Fruit fly (Drosophila melanogaster) whole organism, prepupa: ENCODE data around the gene Shal.

Source experiments
- CG10631 ChIP-seq: fragments of 200-800 bp; sonication (Bioruptor generic); optimal IDR thresholded peaks from 2 replicates; lab custom pipeline; 2016; ENCODE audit warnings: missing biosample characterization, missing genetic modification characterization
- CG10669 ChIP-seq: fragments of 200-800 bp; sonication (Bioruptor generic); optimal IDR thresholded peaks from 3 replicates; lab custom pipeline; 2018; ENCODE audit warnings: missing biosample characterization, mild to moderate bottlenecking, missing genetic modification characterization, moderate library complexity
- CG11294 ChIP-seq: fragments of 200-800 bp; sonication (Bioruptor generic); IDR thresholded peaks from 2 replicates; pipeline ENCODE4 v1.3.6; 2022; ENCODE audit warnings: missing biosample characterization, missing genetic modification characterization
- CG11762 ChIP-seq: fragments of 200-800 bp; sonication (Bioruptor generic); optimal IDR thresholded peaks from 3 replicates; lab custom pipeline; 2016; ENCODE audit warnings: missing biosample characterization, missing genetic modification characterization; ENCODE audit not compliant: insufficient read depth
- CG11902 ChIP-seq: fragments of 200-800 bp; sonication (Bioruptor generic); optimal IDR thresholded peaks from 3 replicates; lab custom pipeline; 2016; ENCODE audit warnings: missing biosample characterization, missing genetic modification characterization
- CG1621 ChIP-seq: fragments of 200-800 bp; sonication (Bioruptor generic); optimal IDR thresholded peaks from 3 replicates; lab custom pipeline; 2018; ENCODE audit warnings: missing biosample characterization, mild to moderate bottlenecking, missing genetic modification characterization
- CG16779 ChIP-seq: fragments of 200-800 bp; sonication (Bioruptor generic); optimal IDR thresholded peaks from 3 replicates; lab custom pipeline; 2017; ENCODE audit warnings: missing biosample characterization, mild to moderate bottlenecking, missing genetic modification characterization
- CG3032 ChIP-seq: fragments of 200-800 bp; optimal IDR thresholded peaks from 2 replicates; lab custom pipeline; 2019; ENCODE audit warnings: missing biosample characterization, mild to moderate bottlenecking, missing genetic modification characterization, moderate library complexity
- CG31627 ChIP-seq: fragments of 200-800 bp; sonication (Bioruptor generic); optimal IDR thresholded peaks from 3 replicates; lab custom pipeline; 2016; ENCODE audit warnings: missing biosample characterization, missing genetic modification characterization
- CG3919 ChIP-seq: fragments of 200-800 bp; sonication (Bioruptor generic); optimal IDR thresholded peaks from 3 replicates; lab custom pipeline; 2016; ENCODE audit warnings: missing biosample characterization, missing genetic modification characterization
- CG6276 ChIP-seq: fragments of 200-800 bp; sonication (Bioruptor generic); optimal IDR thresholded peaks from 2 replicates; lab custom pipeline; 2017; ENCODE audit warnings: missing biosample characterization, mild to moderate bottlenecking, missing genetic modification characterization
- CG6792 ChIP-seq: fragments of 200-800 bp; sonication (Bioruptor generic); optimal IDR thresholded peaks from 3 replicates; lab custom pipeline; 2016; ENCODE audit warnings: missing biosample characterization, missing genetic modification characterization
- CG6808 ChIP-seq: fragments of 200-800 bp; sonication (Bioruptor generic); optimal IDR thresholded peaks from 3 replicates; lab custom pipeline; 2017; ENCODE audit warnings: missing biosample characterization, missing genetic modification characterization, mild to moderate bottlenecking, moderate library complexity, missing genetic modification reagents
- CG6854 ChIP-seq: fragments of 200-800 bp; sonication (Bioruptor generic); optimal IDR thresholded peaks from 2 replicates; lab custom pipeline; 2017; ENCODE audit warnings: missing biosample characterization, mild to moderate bottlenecking, missing genetic modification characterization
- CG7368 ChIP-seq: fragments of 200-800 bp; sonication (Bioruptor generic); optimal IDR thresholded peaks from 3 replicates; lab custom pipeline; 2016; ENCODE audit warnings: missing biosample characterization, missing genetic modification characterization
- CG8119 ChIP-seq: fragments of 200-800 bp; sonication (Bioruptor generic); IDR thresholded peaks from 3 replicates; pipeline ENCODE4 v1.3.6; 2022; ENCODE audit warnings: missing biosample characterization, missing genetic modification characterization
- CG8319 ChIP-seq: fragments of 200-800 bp; sonication (Bioruptor generic); optimal IDR thresholded peaks from 3 replicates; lab custom pipeline; 2016; ENCODE audit warnings: missing biosample characterization, missing genetic modification characterization
- CG8632 ChIP-seq: fragments of 200-800 bp; sonication (Bioruptor generic); optimal IDR thresholded peaks from 3 replicates; lab custom pipeline; 2016; ENCODE audit warnings: missing biosample characterization, missing genetic modification characterization
- Eip75B ChIP-seq: fragments of 200-800 bp; sonication (Bioruptor generic); optimal IDR thresholded peaks from 3 replicates; lab custom pipeline; 2016; ENCODE audit warnings: missing biosample characterization, missing genetic modification characterization
- Eip78C ChIP-seq: fragments of 200-800 bp; sonication (Bioruptor generic); peaks from one replicate; lab custom pipeline; 2016; ENCODE audit warnings: missing biosample characterization, missing genetic modification characterization
- Ets96B ChIP-seq: fragments of 200-800 bp; optimal IDR thresholded peaks from 2 replicates; lab custom pipeline; 2019; ENCODE audit warnings: missing biosample characterization, mild to moderate bottlenecking, missing genetic modification characterization, moderate library complexity
- Gug ChIP-seq: fragments of 200-800 bp; sonication (Bioruptor generic); IDR thresholded peaks from 2 replicates; pipeline ENCODE4 v1.3.6; 2022; ENCODE audit warnings: missing biosample characterization, missing genetic modification characterization
- Hr38 ChIP-seq: sonication (Bioruptor generic); optimal IDR thresholded peaks from 2 replicates; lab custom pipeline; 2016; ENCODE audit warnings: missing biosample characterization, missing genetic modification characterization
- Hr4 ChIP-seq: fragments of 200-800 bp; sonication (Bioruptor generic); optimal IDR thresholded peaks from 3 replicates; lab custom pipeline; 2016; ENCODE audit warnings: missing biosample characterization, missing genetic modification characterization
- Lpt ChIP-seq: fragments of 200-800 bp; sonication (Bioruptor generic); optimal IDR thresholded peaks from 3 replicates; lab custom pipeline; 2016; ENCODE audit warnings: missing biosample characterization, missing genetic modification characterization
- Met ChIP-seq: fragments of 200-800 bp; sonication (Bioruptor generic); optimal IDR thresholded peaks from 3 replicates; lab custom pipeline; 2016; ENCODE audit warnings: missing biosample characterization, missing genetic modification characterization
- OdsH ChIP-seq: fragments of 200-800 bp; sonication (Bioruptor generic); optimal IDR thresholded peaks from 3 replicates; lab custom pipeline; 2016; ENCODE audit warnings: missing biosample characterization, missing genetic modification characterization
- Smox ChIP-seq: fragments of 200-800 bp; sonication (Bioruptor generic); optimal IDR thresholded peaks from 3 replicates; lab custom pipeline; 2016; ENCODE audit warnings: missing biosample characterization, missing genetic modification characterization
- Sox102F ChIP-seq: fragments of 200-800 bp; sonication (Bioruptor generic); optimal IDR thresholded peaks from 2 replicates; lab custom pipeline; 2016; ENCODE audit warnings: missing biosample characterization, mild to moderate bottlenecking, missing genetic modification characterization
- Sox14 ChIP-seq: fragments of 200-800 bp; sonication (Bioruptor generic); optimal IDR thresholded peaks from 3 replicates; lab custom pipeline; 2016; ENCODE audit warnings: missing biosample characterization, missing genetic modification characterization
- Sox15 ChIP-seq: fragments of 200-800 bp; sonication (Bioruptor generic); optimal IDR thresholded peaks from 3 replicates; lab custom pipeline; 2016; ENCODE audit warnings: missing biosample characterization, missing genetic modification characterization
- acj6 ChIP-seq: fragments of 200-800 bp; sonication (Bioruptor generic); optimal IDR thresholded peaks from 3 replicates; lab custom pipeline; 2016; ENCODE audit warnings: missing biosample characterization, missing genetic modification characterization
- cyc ChIP-seq: fragments of 200-800 bp; sonication (Bioruptor generic); optimal IDR thresholded peaks from 3 replicates; lab custom pipeline; 2016; ENCODE audit warnings: missing biosample characterization, missing genetic modification characterization
- dsx ChIP-seq: fragments of 200-800 bp; optimal IDR thresholded peaks from 3 replicates; lab custom pipeline; 2019; ENCODE audit warnings: missing biosample characterization, mild to moderate bottlenecking, missing genetic modification characterization, moderate library complexity; ENCODE audit not compliant: poor library complexity, severe bottlenecking
- fd59A ChIP-seq: fragments of 200-800 bp; sonication (Bioruptor generic); optimal IDR thresholded peaks from 2 replicates; lab custom pipeline; 2017; ENCODE audit warnings: missing biosample characterization, mild to moderate bottlenecking, missing genetic modification characterization, missing genetic modification reagents
- fd85E ChIP-seq: fragments of 200-800 bp; sonication (Bioruptor generic); optimal IDR thresholded peaks from 3 replicates; lab custom pipeline; 2016; ENCODE audit warnings: missing biosample characterization, missing genetic modification characterization
- fkh ChIP-seq: fragments of 200-800 bp; sonication (Bioruptor generic); optimal IDR thresholded peaks from 3 replicates; lab custom pipeline; 2017; ENCODE audit warnings: missing biosample characterization, mild to moderate bottlenecking, missing genetic modification characterization, moderate library complexity
- lz ChIP-seq: fragments of 200-800 bp; sonication (Bioruptor generic); optimal IDR thresholded peaks from 3 replicates; lab custom pipeline; 2016; ENCODE audit warnings: missing biosample characterization, missing genetic modification characterization
- net ChIP-seq: fragments of 200-800 bp; sonication (Bioruptor generic); optimal IDR thresholded peaks from 3 replicates; lab custom pipeline; 2016; ENCODE audit warnings: missing biosample characterization, missing genetic modification characterization
- pdm3 ChIP-seq: fragments of 200-800 bp; sonication (Bioruptor generic); optimal IDR thresholded peaks from 3 replicates; lab custom pipeline; 2016; ENCODE audit warnings: missing biosample characterization, missing genetic modification characterization
- salr ChIP-seq, 2 experiments: fragments of 200-800 bp; sonication (Bioruptor generic); optimal IDR thresholded peaks; 3 replicates each; lab custom pipeline; 2016 to 2018; ENCODE audit warnings: missing biosample characterization in 2 of 2, missing genetic modification characterization in 2 of 2, mild to moderate bottlenecking in 1 of 2
- spab ChIP-seq: fragments of 200-800 bp; sonication (Bioruptor generic); optimal IDR thresholded peaks from 2 replicates; lab custom pipeline; 2017; ENCODE audit warnings: missing biosample characterization, mild to moderate bottlenecking, missing genetic modification characterization, missing genetic modification reagents
- ss ChIP-seq, 2 experiments: fragments of 200-800 bp; sonication (Bioruptor generic); optimal IDR thresholded peaks; 2 replicates in 1 of 2; 3 replicates in 1 of 2; lab custom pipeline; 2017 to 2018; ENCODE audit warnings: mild to moderate bottlenecking in 2 of 2, missing biosample characterization in 2 of 2, missing genetic modification characterization in 2 of 2, moderate library complexity in 1 of 2
- svp ChIP-seq: fragments of 200-800 bp; sonication (Bioruptor generic); peaks from one replicate; lab custom pipeline; 2016; ENCODE audit warnings: missing biosample characterization, missing genetic modification characterization
- topi ChIP-seq: fragments of 200-800 bp; sonication (Bioruptor generic); optimal IDR thresholded peaks from 3 replicates; lab custom pipeline; 2016; ENCODE audit warnings: missing biosample characterization, missing genetic modification characterization
- vri ChIP-seq: fragments of 200-800 bp; sonication (Bioruptor generic); optimal IDR thresholded peaks from 3 replicates; lab custom pipeline; 2016; ENCODE audit warnings: missing biosample characterization, mild to moderate bottlenecking, missing genetic modification characterization

Shal gene

dm6 chr3L:19558674-19559073 is 25.7 kb downstream of the Shal start:
- TF ChIP-seq Eip78C (GFP tag; lab: Kevin White, UChicago), result peak; percentile 25
- TF ChIP-seq CG31627, result no peak
- TF ChIP-seq CG7368 (GFP tag; lab: Kevin White, UChicago), result no peak

DNA sequence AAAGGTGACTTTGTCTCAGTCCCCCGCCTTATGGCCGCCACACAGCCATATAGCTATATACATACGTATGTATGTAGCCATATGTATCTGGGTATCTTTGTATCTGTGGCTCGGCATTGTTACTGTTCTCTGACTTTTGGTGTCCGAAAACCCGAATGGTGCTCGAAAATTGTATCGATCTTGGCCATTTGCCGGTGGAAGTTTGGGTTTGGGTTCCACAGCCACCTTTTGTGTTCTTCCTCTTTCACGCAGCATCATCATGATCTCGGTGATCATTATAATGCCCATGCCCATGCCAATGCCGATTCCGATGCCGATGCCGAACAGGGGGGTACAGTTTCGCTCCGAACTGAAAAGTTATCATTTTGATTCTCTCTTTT is 26.4 kb downstream of the Shal start:
- peak; percentile 34 for TF ChIP-seq svp (GFP tag; lab: Kevin White, UChicago)
- TF ChIP-seq dsx, result peak; percentile 85
- TF ChIP-seq fd85E (GFP tag; lab: Kevin White, UChicago), result no peak
- TF ChIP-seq CG6808 (GFP tag; lab: Kevin White, UChicago), result peak; percentile 40
- peak; percentile 70 for TF ChIP-seq Eip78C (GFP tag; lab: Kevin White, UChicago)
- no peak for TF ChIP-seq CG11294 (GFP tag; lab: Robert Waterston, UW)
- TF ChIP-seq, all 60 proteins: peak for 4

dm6 chr3L:19557197-19557995 is 27.0 kb downstream of the Shal start:
- TF ChIP-seq CG6808 (GFP tag; lab: Kevin White, UChicago) (peak; percentile 63), Met (GFP tag; lab: Kevin White, UChicago) (peak; percentile 32), Ets96B (tag; lab: Kevin White, UChicago) (peak; percentile 83), CG6276 (GFP tag; lab: Kevin White, UChicago) (peak; percentile 33), CG3919 (GFP tag; lab: Kevin White, UChicago) (peak; percentile 63), CG8119 (peak; percentile 65), spab (GFP tag; lab: Kevin White, UChicago) (peak; percentile 63), Smox (GFP tag; lab: Kevin White, UChicago) (peak; percentile 44), CG11902 (peak; percentile 19), Hr38 (GFP tag; lab: Kevin White, UChicago) (no peak), CG6792 (peak; percentile 52), Gug (no peak), CG8319 (GFP tag; lab: Kevin White, UChicago) (peak; percentile 39), salr (GFP tag; optimal IDR thresholded peaks at IDR 0.05; lab: Kevin White, UChicago) (peak in 1 of 2 experiments; percentile 82), CG10631 (GFP tag; lab: Kevin White, UChicago) (peak; percentile 84), Sox14 (no peak), CG1621 (tag; lab: Kevin White, UChicago) (peak; percentile 50), fkh (no peak), topi (GFP tag; lab: Kevin White, UChicago) (peak; percentile 25), Eip78C (GFP tag; lab: Kevin White, UChicago) (peak; percentile 51), fd85E (GFP tag; lab: Kevin White, UChicago) (no peak), ss (GFP tag; optimal IDR thresholded peaks at IDR 0.05; lab: Kevin White, UChicago) (peak; percentile 54 to 76), net (GFP tag; lab: Kevin White, UChicago) (peak; percentile 24), CG16779 (peak; percentile 22), cyc (GFP tag; lab: Kevin White, UChicago) (peak; percentile 23), Sox102F (GFP tag; lab: Kevin White, UChicago) (no peak), Hr4 (GFP tag; lab: Kevin White, UChicago) (peak; percentile 6), lz (GFP tag; lab: Kevin White, UChicago) (peak; percentile 28), Sox15 (GFP tag; lab: Kevin White, UChicago) (peak; percentile 49), pdm3 (GFP tag; lab: Kevin White, UChicago) (no peak), CG6854 (GFP tag; lab: Kevin White, UChicago) (no peak), OdsH (peak; percentile 73), svp (GFP tag; lab: Kevin White, UChicago) (peak; percentile 74), CG7368 (GFP tag; lab: Kevin White, UChicago) (no peak), vri (GFP tag; lab: Kevin White, UChicago) (no peak), CG31627 (peak; percentile 3), Lpt (GFP tag; lab: Kevin White, UChicago) (no peak), CG8632 (GFP tag; lab: Kevin White, UChicago) (peak; percentile 80), CG3032 (tag; lab: Kevin White, UChicago) (peak; percentile 88), fd59A (GFP tag; lab: Kevin White, UChicago) (no peak), CG10669 (peak; percentile 48), Eip75B (peak; percentile 0), CG11762 (peak; percentile 41), acj6 (peak; percentile 72)
